Fruit fly (Drosophila melanogaster): ENCODE results near the gene Hml.

The Hml gene

DNA sequence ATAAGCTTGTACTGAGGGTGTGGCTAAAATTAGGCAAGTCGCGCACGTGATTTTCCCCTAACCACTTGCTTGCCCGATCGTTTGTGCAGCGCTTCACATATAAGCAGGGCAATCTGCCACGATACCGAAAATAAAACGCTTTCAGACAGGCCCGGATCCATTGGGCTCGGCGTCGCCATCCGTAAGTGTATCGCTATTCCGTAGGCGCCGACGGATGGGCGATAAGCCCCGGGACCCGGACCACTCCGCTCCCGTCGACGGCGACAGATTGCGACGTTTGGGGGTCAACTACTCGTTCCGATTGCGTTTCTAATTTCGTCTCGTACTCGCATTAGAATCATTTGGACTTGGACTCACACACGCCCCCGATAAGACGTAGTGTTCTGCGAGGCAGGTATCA is 16.5 kb downstream of the Hml start (continued):
- TF ChIP-seq ATbp (GFP tag; optimal IDR thresholded peaks at IDR 0.05) (peak; percentile 56), CG8478 (optimal IDR thresholded peaks at IDR 0.05) (no peak), Aef1 (GFP tag; IDR thresholded peaks at IDR 0.05) (peak; percentile 88), CG11247 (GFP tag; IDR thresholded peaks at IDR 0.05) (peak; percentile 90), sima (GFP tag; optimal IDR thresholded peaks at IDR 0.05) (no peak), Hey (tag; optimal IDR thresholded peaks at IDR 0.05) (peak; percentile 80), vfl (GFP tag; optimal IDR thresholded peaks at IDR 0.05) (peak; percentile 67), CG16779 (GFP tag; IDR thresholded peaks at IDR 0.05) (peak; percentile 88), CG11504 (tag; optimal IDR thresholded peaks at IDR 0.05) (no peak), Tbp (GFP tag; optimal IDR thresholded peaks at IDR 0.05) (no peak), ci (GFP tag; IDR thresholded peaks at IDR 0.05) (peak; percentile 95), CG6272 (GFP tag; IDR thresholded peaks at IDR 0.05) (no peak), sqz (GFP tag; optimal IDR thresholded peaks at IDR 0.05) (no peak), Atf6 (GFP tag; IDR thresholded peaks at IDR 0.05) (peak; percentile 91), CG7556 (GFP tag; optimal IDR thresholded peaks at IDR 0.05) (peak; percentile 57), Eip74EF (GFP tag; optimal IDR thresholded peaks at IDR 0.05) (no peak), jing (GFP tag; optimal IDR thresholded peaks at IDR 0.05) (peak; percentile 73), Atf-2 (GFP tag; optimal IDR thresholded peaks at IDR 0.05) (peak; percentile 83), dpn (GFP tag; optimal IDR thresholded peaks at IDR 0.05) (peak; percentile 91 to 96), shn (GFP tag; optimal IDR thresholded peaks at IDR 0.05) (peak; percentile 90), kay (GFP tag; optimal IDR thresholded peaks at IDR 0.05) (no peak), croc (GFP tag; conservative IDR thresholded peaks at IDR 0.05) (peak; percentile 67), eve (GFP tag; optimal IDR thresholded peaks at IDR 0.05) (no peak), H2.0 (GFP tag; IDR thresholded peaks at IDR 0.05) (peak; percentile 95), YL-1 (GFP tag; optimal IDR thresholded peaks at IDR 0.05) (no peak), tx (GFP tag; optimal IDR thresholded peaks at IDR 0.05) (peak; percentile 89), CG11560 (tag; IDR thresholded peaks at IDR 0.05) (peak; percentile 87; the same call in 2 of the 3 replicates), trh (GFP tag; optimal IDR thresholded peaks at IDR 0.05) (peak; percentile 47), CG1233 (GFP tag; optimal IDR thresholded peaks at IDR 0.05) (peak; percentile 88), CG17568 (GFP tag; optimal IDR thresholded peaks at IDR 0.05) (no peak), Mes4 (GFP tag; optimal IDR thresholded peaks at IDR 0.05) (peak; percentile 73), CG10654 (GFP tag; optimal IDR thresholded peaks at IDR 0.05) (no peak), mirr (GFP tag; optimal IDR thresholded peaks at IDR 0.05) (peak; percentile 90), fd64A (GFP tag; optimal IDR thresholded peaks at IDR 0.05) (peak; percentile 11), ind (GFP tag; optimal IDR thresholded peaks at IDR 0.05) (peak; percentile 84), so (GFP tag; IDR thresholded peaks at IDR 0.05) (peak; percentile 92), CG1602 (GFP tag; optimal IDR thresholded peaks at IDR 0.05) (peak; percentile 81), CG31441 (GFP tag; IDR thresholded peaks at IDR 0.05) (peak; percentile 56; the same call in 1 of the 2 replicates), Spps (tag; optimal IDR thresholded peaks at IDR 0.05) (no peak), dati (GFP tag; IDR thresholded peaks at IDR 0.05) (no peak), corto (GFP tag; optimal IDR thresholded peaks at IDR 0.05) (no peak), usp (GFP tag; optimal IDR thresholded peaks at IDR 0.05) (no peak), schlank (tag; optimal IDR thresholded peaks at IDR 0.05) (peak; percentile 78), vvl (GFP tag; IDR thresholded peaks at IDR 0.05) (peak; percentile 90), CG10565 (GFP tag; optimal IDR thresholded peaks at IDR 0.05) (no peak), grau (tag; optimal IDR thresholded peaks at IDR 0.05) (peak; percentile 83), stc (GFP tag; IDR thresholded peaks at IDR 0.05) (0 out of 2 replicates have a peak, but pooled peaks have one; percentile 45), NFAT (GFP tag; IDR thresholded peaks at IDR 0.05) (peak; percentile 97), bigmax (GFP tag; optimal IDR thresholded peaks at IDR 0.05) (no peak), CG3065 (GFP tag; optimal IDR thresholded peaks at IDR 0.05) (peak; percentile 56), psq (GFP tag; optimal IDR thresholded peaks at IDR 0.05) (peak; percentile 58), crc (GFP tag; optimal IDR thresholded peaks at IDR 0.05) (peak; percentile 58)
